Worm (Caenorhabditis elegans): Measurements from ENCODE around the gene cha-1.

The cha-1 gene

ce11 chrIV:3661117-3661634 lies 36.7 kb upstream of the cha-1 start:
- TF ChIP-seq lin-32 (GFP tag; optimal IDR thresholded peaks at IDR 0.05): no peak
- peak; percentile 94 for TF ChIP-seq zip-8 (tag; optimal IDR thresholded peaks at IDR 0.05)
- no peak for TF ChIP-seq nhr-76 (tag; optimal IDR thresholded peaks at IDR 0.05)

ce11 chrIV:3659951-3660350 lies 35.5 kb upstream of the cha-1 start:
- TF ChIP-seq elt-1 (tag; optimal IDR thresholded peaks at IDR 0.05; ENCODE audit: borderline replicate concordance, insufficient read depth): no peak
- TF ChIP-seq ces-1 (GFP tag; optimal IDR thresholded peaks at IDR 0.05): no peak
- TF ChIP-seq cnd-1 (tag; optimal IDR thresholded peaks at IDR 0.05): no peak
- TF ChIP-seq mep-1 (tag; optimal IDR thresholded peaks at IDR 0.05): no peak
- no peak for TF ChIP-seq flh-1 (GFP tag; optimal IDR thresholded peaks at IDR 0.05)
- TF ChIP-seq bed-3 (GFP tag; optimal IDR thresholded peaks at IDR 0.05): no peak
- no peak for TF ChIP-seq nhr-2 (tag; optimal IDR thresholded peaks at IDR 0.05)
- no peak for TF ChIP-seq M03D4.4 (tag; optimal IDR thresholded peaks at IDR 0.05)
- TF ChIP-seq nhr-12 (tag; optimal IDR thresholded peaks at IDR 0.05): no peak
- no peak for TF ChIP-seq lsy-2 (tag; optimal IDR thresholded peaks at IDR 0.05)
- TF ChIP-seq drap-1 (GFP tag; optimal IDR thresholded peaks at IDR 0.05): no peak
- no peak for TF ChIP-seq ztf-11 (tag; optimal IDR thresholded peaks at IDR 0.05)
- no peak for TF ChIP-seq ceh-43 (GFP tag; optimal IDR thresholded peaks at IDR 0.05)
- TF ChIP-seq nhr-76 (tag; optimal IDR thresholded peaks at IDR 0.05): no peak
- no peak for TF ChIP-seq pha-4 (tag; optimal IDR thresholded peaks at IDR 0.05)
- TF ChIP-seq nhr-28 (tag; optimal IDR thresholded peaks at IDR 0.05): no peak
- no peak for TF ChIP-seq ceh-39 (tag; optimal IDR thresholded peaks at IDR 0.05)
- TF ChIP-seq blmp-1 (tag; optimal IDR thresholded peaks at IDR 0.05): no peak
- no peak for TF ChIP-seq mls-2 (tag; optimal IDR thresholded peaks at IDR 0.05)

DNA sequence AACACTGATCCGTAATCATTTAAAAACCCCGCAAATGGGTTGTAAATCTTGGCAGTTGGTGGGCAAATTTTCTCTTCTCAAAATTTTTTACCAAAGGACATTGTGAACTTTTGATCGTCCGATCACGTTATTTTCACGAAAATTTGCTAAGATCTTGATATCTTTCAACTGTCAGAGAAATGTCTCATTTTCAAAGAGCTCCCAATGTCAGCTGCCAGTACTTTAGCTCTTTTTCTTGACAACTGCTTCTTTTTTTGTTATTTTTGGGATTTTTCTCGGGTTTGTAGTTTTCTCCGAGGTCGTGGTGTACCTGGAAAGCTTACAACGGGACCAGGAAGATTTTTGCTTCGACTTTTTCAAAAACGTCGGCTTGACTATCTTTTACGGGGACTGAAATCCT lies 31.4 kb upstream of the cha-1 start:
- TF ChIP-seq sem-2 (GFP tag; optimal IDR thresholded peaks at IDR 0.05) (no peak), ham-2 (GFP tag; optimal IDR thresholded peaks at IDR 0.05) (no peak), unc-62 (GFP tag; optimal IDR thresholded peaks at IDR 0.05) (peak; percentile 45), zip-8 (tag; optimal IDR thresholded peaks at IDR 0.05) (no peak), pha-4 (tag; optimal IDR thresholded peaks at IDR 0.05) (no peak), hlh-1 (tag; optimal IDR thresholded peaks at IDR 0.05) (peak; percentile 73), lin-32 (GFP tag; optimal IDR thresholded peaks at IDR 0.05) (no peak)

DNA sequence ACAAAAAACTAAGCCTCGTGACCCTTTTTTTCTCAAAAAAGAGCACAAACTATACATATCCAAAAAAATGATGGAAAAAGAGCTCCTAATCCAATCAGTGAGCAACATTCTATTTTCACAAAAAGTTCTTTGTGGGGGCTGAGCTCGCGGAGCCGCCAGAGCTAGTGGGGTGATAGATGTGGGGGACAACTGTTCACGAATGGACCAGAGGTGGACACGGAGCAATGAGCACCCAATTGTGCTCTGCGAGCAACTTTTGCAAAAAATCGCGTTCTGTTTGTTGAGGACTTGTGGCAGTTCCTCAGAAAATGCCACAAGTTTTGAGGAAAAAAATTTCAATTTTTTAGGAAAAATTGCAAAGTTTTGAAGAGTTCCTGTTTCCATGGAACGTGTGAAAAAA lies 30.3 kb upstream of the cha-1 start:
- TF ChIP-seq unc-62 (GFP tag; optimal IDR thresholded peaks at IDR 0.05) (no peak), hlh-1 (tag; optimal IDR thresholded peaks at IDR 0.05) (peak; percentile 58)

DNA sequence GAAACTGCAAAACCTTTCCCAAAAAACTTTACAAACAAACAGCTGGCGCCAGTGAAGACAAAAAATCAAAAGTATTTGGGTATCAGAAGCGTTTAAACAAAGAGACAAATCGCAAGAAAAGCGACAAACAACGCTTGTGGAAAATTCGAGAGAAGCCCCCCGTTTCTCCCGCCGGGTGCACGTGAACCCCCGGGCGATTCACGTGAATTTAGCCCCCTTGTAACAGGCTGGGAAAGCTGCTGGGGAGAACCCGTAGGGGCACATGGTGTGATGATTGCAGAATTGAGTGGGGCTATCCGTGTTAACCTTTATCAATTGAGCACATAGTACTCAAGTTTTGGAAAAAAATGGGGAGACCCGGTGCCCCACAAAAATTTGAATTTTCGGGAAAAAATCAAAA lies 29.7 kb upstream of the cha-1 start:
- TF ChIP-seq nhr-76 (tag; optimal IDR thresholded peaks at IDR 0.05) (no peak), elt-1 (tag; optimal IDR thresholded peaks at IDR 0.05; ENCODE audit: borderline replicate concordance, insufficient read depth) (no peak), hlh-1 (tag; optimal IDR thresholded peaks at IDR 0.05) (peak; percentile 80), nhr-237 (tag; optimal IDR thresholded peaks at IDR 0.05) (no peak), unc-62 (GFP tag; optimal IDR thresholded peaks at IDR 0.05) (peak; percentile 64), unc-120 (tag; optimal IDR thresholded peaks at IDR 0.05; ENCODE audit: poor library complexity, severe bottlenecking) (peak; percentile 76), ztf-11 (tag; optimal IDR thresholded peaks at IDR 0.05) (no peak)

ce11 chrIV:3653420-3653823 lies 28.9 kb upstream of the cha-1 start:
- TF ChIP-seq mab-5 (tag; optimal IDR thresholded peaks at IDR 0.05) (no peak), nhr-12 (tag; optimal IDR thresholded peaks at IDR 0.05) (no peak), unc-39 (tag; optimal IDR thresholded peaks at IDR 0.05) (no peak), lsy-2 (tag; optimal IDR thresholded peaks at IDR 0.05) (peak; percentile 15), drap-1 (GFP tag; optimal IDR thresholded peaks at IDR 0.05) (no peak), pha-4 (tag; optimal IDR thresholded peaks at IDR 0.05) (peak; percentile 22), ceh-83 (GFP tag; optimal IDR thresholded peaks at IDR 0.05) (no peak), elt-3 (tag; optimal IDR thresholded peaks at IDR 0.05) (peak; percentile 25), tbx-8 (GFP tag; optimal IDR thresholded peaks at IDR 0.05) (no peak), nhr-2 (tag; optimal IDR thresholded peaks at IDR 0.05) (no peak), ces-1 (GFP tag; optimal IDR thresholded peaks at IDR 0.05) (no peak), sptf-1 (tag; optimal IDR thresholded peaks at IDR 0.05) (no peak), ham-2 (GFP tag; optimal IDR thresholded peaks at IDR 0.05) (no peak), nhr-28 (tag; optimal IDR thresholded peaks at IDR 0.05) (no peak), elt-1 (tag; optimal IDR thresholded peaks at IDR 0.05; ENCODE audit: borderline replicate concordance, insufficient read depth) (no peak), unc-62 (GFP tag; optimal IDR thresholded peaks at IDR 0.05) (peak; percentile 40), M03D4.4 (tag; optimal IDR thresholded peaks at IDR 0.05) (no peak)
